Worm (Caenorhabditis elegans) whole organism, L3 larva: ENCODE results near the gene vha-6.
A peak's percentile ranks its signal among the peaks of the same experiment; 100 is the strongest.
"Not testable (repeated sequence)": the region's sequence is repeated elsewhere in the genome, so short reads cannot be mapped to it uniquely, and the experiment has no call there.

Experiments used
- R02D3.7 ChIP-seq: fragments of 150-350 bp; optimal IDR thresholded peaks from 2 replicates; lab custom pipeline; 2014; ENCODE audit warnings: missing biosample characterization, missing genetic modification characterization
- ZK546.5 ChIP-seq: sonication (generic microtip); optimal IDR thresholded peaks from 2 replicates; lab custom pipeline; 2017; ENCODE audit warnings: missing biosample characterization, missing genetic modification characterization
- aly-2 ChIP-seq: fragments of 150-350 bp; optimal IDR thresholded peaks from 2 replicates; lab custom pipeline; 2014; ENCODE audit warnings: missing biosample characterization, missing genetic modification characterization
- ama-1 ChIP-seq: fragments of 150-350 bp; optimal IDR thresholded peaks from 2 replicates; lab custom pipeline; 2018
- ceh-28 ChIP-seq: fragments of 150-350 bp; optimal IDR thresholded peaks from 2 replicates; lab custom pipeline; 2014; ENCODE audit warnings: missing biosample characterization, missing genetic modification reagents, missing genetic modification characterization
- ceh-9 ChIP-seq: sonication (generic microtip); optimal IDR thresholded peaks from 2 replicates; lab custom pipeline; 2018; ENCODE audit warnings: missing biosample characterization, missing genetic modification characterization
- egl-27 ChIP-seq: sonication (generic microtip); optimal IDR thresholded peaks from 4 replicates; lab custom pipeline; 2017; ENCODE audit warnings: missing biosample characterization, missing genetic modification reagents, missing genetic modification characterization
- elt-1 ChIP-seq: fragments of 150-350 bp; optimal IDR thresholded peaks from 2 replicates; lab custom pipeline; 2014; ENCODE audit warnings: missing biosample characterization, missing genetic modification characterization
- elt-2 ChIP-seq: sonication (generic microtip); optimal IDR thresholded peaks from 2 replicates; lab custom pipeline; 2016; ENCODE audit warnings: missing genetic modification reagents, mild to moderate bottlenecking, missing genetic modification characterization, missing compliant biosample characterization
- elt-3 ChIP-seq, 3 experiments: fragments of 150-350 bp in 1 of 3; sonication (generic microtip) in 2 of 3; optimal IDR thresholded peaks; 2 replicates in 2 of 3; 4 replicates in 1 of 3; lab custom pipeline; 2014 to 2017; ENCODE audit warnings: missing biosample characterization in 3 of 3, missing genetic modification characterization in 3 of 3
- fkh-2 ChIP-seq: fragments of 150-350 bp; optimal IDR thresholded peaks from 2 replicates; lab custom pipeline; 2014; ENCODE audit warnings: missing biosample characterization, missing genetic modification reagents, missing genetic modification characterization
- jun-1 ChIP-seq: fragments of 150-350 bp; optimal IDR thresholded peaks from 2 replicates; lab custom pipeline; 2014; ENCODE audit warnings: missing biosample characterization, missing genetic modification reagents, missing genetic modification characterization
- lin-15B ChIP-seq: fragments of 150-350 bp; optimal IDR thresholded peaks from 2 replicates; lab custom pipeline; 2014; ENCODE audit warnings: missing biosample characterization, missing genetic modification characterization
- lin-39 ChIP-seq: fragments of 150-350 bp; optimal IDR thresholded peaks from 2 replicates; lab custom pipeline; 2018; ENCODE audit warnings: missing biosample characterization, missing genetic modification reagents, missing genetic modification characterization
- lsy-12 ChIP-seq: sonication (generic microtip); optimal IDR thresholded peaks from 2 replicates; lab custom pipeline; 2016; ENCODE audit warnings: mild to moderate bottlenecking, missing genetic modification characterization, missing compliant biosample characterization
- mdl-1 ChIP-seq: fragments of 150-350 bp; optimal IDR thresholded peaks from 2 replicates; lab custom pipeline; 2014; ENCODE audit warnings: missing biosample characterization, missing genetic modification characterization
- mml-1 ChIP-seq: fragments of 150-350 bp; sonication (generic microtip); optimal IDR thresholded peaks from 3 replicates; lab custom pipeline; 2014; ENCODE audit warnings: missing biosample characterization, missing genetic modification characterization
- nfya-1 ChIP-seq: sonication (generic microtip); optimal IDR thresholded peaks from 2 replicates; lab custom pipeline; 2017; ENCODE audit warnings: missing genetic modification characterization, mild to moderate bottlenecking, missing compliant biosample characterization, antibody characterized with exemption, moderate library complexity; ENCODE audit not compliant: insufficient read depth
- nhr-11 ChIP-seq: fragments of 150-350 bp; optimal IDR thresholded peaks from 2 replicates; lab custom pipeline; 2014; ENCODE audit warnings: missing biosample characterization, missing genetic modification characterization
- nhr-23 ChIP-seq: fragments of 150-350 bp; optimal IDR thresholded peaks from 2 replicates; lab custom pipeline; 2014; ENCODE audit warnings: missing biosample characterization, missing genetic modification reagents, missing genetic modification characterization
- nhr-237 ChIP-seq: fragments of 150-350 bp; optimal IDR thresholded peaks from 2 replicates; lab custom pipeline; 2014; ENCODE audit warnings: missing biosample characterization, missing genetic modification characterization
- nhr-25 ChIP-seq: sonication (generic microtip); optimal IDR thresholded peaks from 2 replicates; lab custom pipeline; 2017; ENCODE audit warnings: missing biosample characterization, missing genetic modification characterization
- nhr-43 ChIP-seq: sonication (generic microtip); optimal IDR thresholded peaks from 2 replicates; lab custom pipeline; 2016; ENCODE audit warnings: mild to moderate bottlenecking, missing genetic modification characterization, missing compliant biosample characterization; ENCODE audit not compliant: poor library complexity, severe bottlenecking
- nhr-67 ChIP-seq: fragments of 150-350 bp; optimal IDR thresholded peaks from 2 replicates; lab custom pipeline; 2014; ENCODE audit warnings: missing biosample characterization, missing genetic modification characterization
- nhr-77 ChIP-seq: fragments of 150-350 bp; optimal IDR thresholded peaks from 2 replicates; lab custom pipeline; 2014; ENCODE audit warnings: missing biosample characterization, missing genetic modification characterization
- pqm-1 ChIP-seq: fragments of 150-350 bp; optimal IDR thresholded peaks from 2 replicates; lab custom pipeline; 2017; ENCODE audit warnings: missing biosample characterization, missing genetic modification characterization, inconsistent platforms
- sea-2 ChIP-seq: fragments of 150-350 bp; sonication (generic microtip); optimal IDR thresholded peaks from 4 replicates; lab custom pipeline; 2014; ENCODE audit warnings: missing biosample characterization, missing genetic modification reagents, missing genetic modification characterization
- snpc-4 ChIP-seq: fragments of 150-350 bp; optimal IDR thresholded peaks from 2 replicates; lab custom pipeline; 2014; ENCODE audit warnings: missing biosample characterization, missing genetic modification characterization
- unc-62 ChIP-seq: fragments of 150-350 bp; sonication (generic microtip); optimal IDR thresholded peaks from 4 replicates; lab custom pipeline; 2014; ENCODE audit warnings: missing biosample characterization, missing genetic modification reagents, missing genetic modification characterization
- zag-1 ChIP-seq: fragments of 150-350 bp; optimal IDR thresholded peaks from 2 replicates; lab custom pipeline; 2014; ENCODE audit warnings: missing biosample characterization, missing genetic modification characterization
- ztf-11 ChIP-seq: fragments of 150-350 bp; optimal IDR thresholded peaks from 2 replicates; lab custom pipeline; 2014; ENCODE audit warnings: missing biosample characterization, missing genetic modification characterization
- ztf-4 ChIP-seq: fragments of 150-350 bp; optimal IDR thresholded peaks from 2 replicates; lab custom pipeline; 2014; ENCODE audit warnings: missing biosample characterization, missing genetic modification characterization

Gene vha-6

ce11 chrII:11442425-11442824 lies 4.2 kb upstream of the vha-6 start, which contains the start of gene ebp-2:
Gene ebp-2, plus strand, starts transcription at chrII:11442725.
- TF ChIP-seq nhr-25, ztf-4, mdl-1 (tag; lab: Kevin White, UChicago): not testable (repeated sequence)

ce11 chrII:11440265-11440664 lies 2.0 kb upstream of the vha-6 start, which contains the start of gene VW02B12L.2:
Gene VW02B12L.2, minus strand, starts transcription at chrII:11440329.
- TF ChIP-seq nhr-23 (tag; lab: Kevin White, UChicago) (peak; percentile 51), nfya-1 (tag; lab: Kevin White, UChicago) (peak; percentile 37), egl-27 (tag; lab: Kevin White, UChicago) (no peak), nhr-43 (tag; lab: Kevin White, UChicago) (no peak), lin-15B (tag; lab: Kevin White, UChicago) (peak; percentile 46), nhr-25 (tag; lab: Kevin White, UChicago) (peak; percentile 17), ZK546.5 (tag; lab: Kevin White, UChicago) (no peak), lin-39 (tag; lab: Kevin White, UChicago) (peak; percentile 67), ceh-28 (tag; lab: Kevin White, UChicago) (no peak), ama-1 (lab: Kevin White, UChicago) (no peak), R02D3.7 (tag; lab: Kevin White, UChicago) (peak; percentile 85)
- TF ChIP-seq, all 47 proteins: peak for 6

- TF ChIP-seq snpc-4 (tag; lab: Kevin White, UChicago), result no peak
- TF ChIP-seq sea-2 (GFP tag; lab: Kevin White, UChicago), result no peak
- TF ChIP-seq aly-2, result no peak
- TF ChIP-seq nhr-237, result no peak
- TF ChIP-seq nhr-77 (tag; lab: Kevin White, UChicago), result no peak
- TF ChIP-seq unc-62, result no peak
- TF ChIP-seq lin-39 (tag; lab: Kevin White, UChicago), result no peak
- TF ChIP-seq, all 47 proteins: peak for 0
Observed at ce11 chrII:11433942-11434341, 4.3 kb downstream of the vha-6 start, which contains the start of gene C05D12.5. Gene C05D12.5, plus strand, starts transcription at chrII:11434242.

ce11 chrII:11431584-11431983 lies 6.7 kb downstream of the vha-6 start, which contains the start of gene C05D12.4:
Gene C05D12.4, plus strand, starts transcription at chrII:11431884.
- TF ChIP-seq nhr-77 (tag; lab: Kevin White, UChicago), result no peak
- TF ChIP-seq nhr-237, result no peak
- no peak for TF ChIP-seq lin-15B (tag; lab: Kevin White, UChicago)
- no peak for TF ChIP-seq zag-1 (tag; lab: Kevin White, UChicago)
- TF ChIP-seq snpc-4 (tag; lab: Kevin White, UChicago), result no peak
- TF ChIP-seq fkh-2 (tag; lab: Kevin White, UChicago), result no peak
- TF ChIP-seq aly-2, result no peak
- no peak for TF ChIP-seq ceh-9 (tag; lab: Kevin White, UChicago)
- TF ChIP-seq ztf-4 (tag; lab: Kevin White, UChicago), result no peak
- TF ChIP-seq egl-27 (tag; lab: Kevin White, UChicago), result no peak
- TF ChIP-seq elt-3 (tag; optimal IDR thresholded peaks at IDR 0.05; lab: Kevin White, UChicago), result no peak
- no peak for TF ChIP-seq ztf-11 (tag; lab: Kevin White, UChicago)
- no peak for TF ChIP-seq elt-1 (tag; lab: Kevin White, UChicago)
- no peak for TF ChIP-seq lsy-12 (tag; lab: Kevin White, UChicago)
- TF ChIP-seq lin-39 (tag; lab: Kevin White, UChicago), result no peak
- TF ChIP-seq nhr-11 (tag; lab: Kevin White, UChicago), result no peak
- no peak for TF ChIP-seq nhr-67 (tag; lab: Kevin White, UChicago)
- no peak for TF ChIP-seq jun-1 (tag; lab: Kevin White, UChicago)
- no peak for TF ChIP-seq pqm-1 (tag; lab: Kevin White, UChicago)
- TF ChIP-seq mml-1 (tag; lab: Kevin White, UChicago), result no peak
- TF ChIP-seq, all 47 proteins: peak for 0

ce11 chrII:11428599-11428998 lies 9.7 kb downstream of the vha-6 start:
- TF ChIP-seq pqm-1 (tag; lab: Kevin White, UChicago) (peak; percentile 33), elt-2 (tag; lab: Kevin White, UChicago) (peak; percentile 53), ceh-28 (tag; lab: Kevin White, UChicago) (no peak)
